In the genomic region with DNA sequence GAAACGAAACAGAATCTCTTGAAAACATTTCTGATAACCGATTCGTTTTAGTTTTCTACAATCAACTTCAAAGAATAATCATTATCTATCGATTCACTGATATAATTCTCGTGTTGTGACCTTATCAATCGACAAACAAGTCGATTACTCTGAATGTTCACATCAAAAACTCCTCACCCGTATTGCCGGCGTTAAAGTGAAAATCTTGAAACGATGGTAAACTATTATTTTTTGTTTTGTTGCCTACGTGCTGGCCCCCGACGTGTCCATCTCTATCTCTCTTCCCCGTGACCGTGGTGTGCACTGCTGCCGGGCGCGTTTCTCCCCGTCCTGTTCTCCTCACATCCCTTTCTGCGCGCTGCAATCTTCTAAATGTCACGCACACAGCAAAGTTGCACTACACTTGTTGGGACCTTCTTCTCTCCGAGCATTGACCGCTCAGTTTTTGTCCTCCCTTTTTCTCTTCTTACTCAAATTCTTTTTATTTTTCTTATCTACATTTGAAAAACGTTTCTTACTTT, we compare ENCODE assay signal across 7 worm cellular contexts.
TF ChIP-seq lines count a peak whose summit lies in the region.

No protein-coding gene starts in this region.

TF ChIP-seq in whole organism, L1 larva, 84 proteins besides CTCF, POLR2A, EP300 and RAD21 (continued from another document and continues in another):
- TF ChIP-seq efl-3 (GFP tag; optimal IDR thresholded peaks at IDR 0.05; lab: Kevin White, UChicago) (no peak), pax-3 (tag; optimal IDR thresholded peaks at IDR 0.05; lab: Kevin White, UChicago) (no peak), nhr-71 (tag; optimal IDR thresholded peaks at IDR 0.05; lab: Kevin White, UChicago) (peak; percentile 61), lir-3 (tag; optimal IDR thresholded peaks at IDR 0.05; lab: Kevin White, UChicago; ENCODE audit: poor library complexity) (peak; percentile 22), aly-2 (tag; optimal IDR thresholded peaks at IDR 0.05; lab: Kevin White, UChicago) (no peak), unc-62 (GFP tag; optimal IDR thresholded peaks at IDR 0.05; lab: Kevin White, UChicago) (no peak), dpl-1 (GFP tag; optimal IDR thresholded peaks at IDR 0.05; lab: Kevin White, UChicago) (no peak), fos-1 (tag; optimal IDR thresholded peaks at IDR 0.05; lab: Kevin White, UChicago) (no peak), ceh-63 (GFP tag; optimal IDR thresholded peaks at IDR 0.05; lab: Kevin White, UChicago) (peak; percentile 36), lin-14 (GFP tag; optimal IDR thresholded peaks at IDR 0.05; lab: Kevin White, UChicago) (peak; percentile 90), unc-86 (tag; optimal IDR thresholded peaks at IDR 0.05; lab: Kevin White, UChicago) (no peak), elt-2 (tag; optimal IDR thresholded peaks at IDR 0.05; lab: Kevin White, UChicago) (peak; percentile 78), elt-3 (tag; optimal IDR thresholded peaks at IDR 0.05; lab: Kevin White, UChicago) (peak in 5 of 6 experiments; percentile 25 to 72 (median 42)), hpl-2 (GFP tag; optimal IDR thresholded peaks at IDR 0.05; lab: Kevin White, UChicago) (no peak), nhr-85 (tag; lab: Kevin White, UChicago) (peak; percentile 74), unc-30 (tag; optimal IDR thresholded peaks at IDR 0.05; lab: Kevin White, UChicago) (no peak), ets-5 (GFP tag; IDR thresholded peaks at IDR 0.05; lab: Robert Waterston, UW) (no peak), nhr-28 (tag; optimal IDR thresholded peaks at IDR 0.05; lab: Kevin White, UChicago) (no peak)

TF ChIP-seq in whole organism, L2 larva, 48 proteins besides CTCF, POLR2A, EP300 and RAD21 (continued from another document and continues in another):
- TF ChIP-seq nhr-10 (tag; optimal IDR thresholded peaks at IDR 0.05; lab: Kevin White, UChicago) (no peak), C34F6.9 (tag; optimal IDR thresholded peaks at IDR 0.05; lab: Kevin White, UChicago) (peak; percentile 72), ceh-82 (tag; optimal IDR thresholded peaks at IDR 0.05; lab: Kevin White, UChicago) (no peak), nhr-21 (tag; optimal IDR thresholded peaks at IDR 0.05; lab: Kevin White, UChicago) (peak; percentile 12), fos-1 (tag; optimal IDR thresholded peaks at IDR 0.05; lab: Kevin White, UChicago) (peak; percentile 86), egl-27 (tag; optimal IDR thresholded peaks at IDR 0.05; lab: Kevin White, UChicago) (no peak), mdl-1 (tag; optimal IDR thresholded peaks at IDR 0.05; lab: Kevin White, UChicago) (peak in 1 of 2 experiments; percentile 6), nhr-6 (tag; optimal IDR thresholded peaks at IDR 0.05; lab: Kevin White, UChicago) (no peak), ama-1 (optimal IDR thresholded peaks at IDR 0.05; lab: Kevin White, UChicago) (no peak), lin-13 (GFP tag; optimal IDR thresholded peaks at IDR 0.05; lab: Kevin White, UChicago) (no peak), nhr-77 (tag; optimal IDR thresholded peaks at IDR 0.05; lab: Kevin White, UChicago) (no peak), lin-11 (tag; optimal IDR thresholded peaks at IDR 0.05; lab: Kevin White, UChicago) (peak; percentile 22), blmp-1 (tag; optimal IDR thresholded peaks at IDR 0.05; lab: Kevin White, UChicago; ENCODE audit: insufficient read depth) (peak; percentile 63), Y55F3AM.14 (GFP tag; optimal IDR thresholded peaks at IDR 0.05; lab: Kevin White, UChicago) (no peak), sem-4 (tag; optimal IDR thresholded peaks at IDR 0.05; lab: Kevin White, UChicago) (no peak), nhr-129 (tag; optimal IDR thresholded peaks at IDR 0.05; lab: Kevin White, UChicago) (peak; percentile 78), peb-1 (tag; optimal IDR thresholded peaks at IDR 0.05; lab: Kevin White, UChicago) (no peak), aly-2 (tag; optimal IDR thresholded peaks at IDR 0.05; lab: Kevin White, UChicago) (no peak)

TF ChIP-seq in whole organism, L3 larva, 47 proteins besides CTCF, POLR2A, EP300 and RAD21 (continued from another document and continues in another):
- TF ChIP-seq nhr-28 (tag; optimal IDR thresholded peaks at IDR 0.05; lab: Kevin White, UChicago) = no peak
- TF ChIP-seq ceh-16 (tag; optimal IDR thresholded peaks at IDR 0.05; lab: Kevin White, UChicago) = no peak
- TF ChIP-seq ama-1 (optimal IDR thresholded peaks at IDR 0.05; lab: Kevin White, UChicago) = peak; percentile 55
- no peak for TF ChIP-seq nhr-237 (tag; optimal IDR thresholded peaks at IDR 0.05; lab: Kevin White, UChicago)
- no peak for TF ChIP-seq elt-1 (tag; optimal IDR thresholded peaks at IDR 0.05; lab: Kevin White, UChicago)
- TF ChIP-seq unc-62 (GFP tag; optimal IDR thresholded peaks at IDR 0.05; lab: Kevin White, UChicago) = no peak
- peak; percentile 93 for TF ChIP-seq elt-2 (tag; optimal IDR thresholded peaks at IDR 0.05; lab: Kevin White, UChicago)
- peak; percentile 16 for TF ChIP-seq jun-1 (tag; optimal IDR thresholded peaks at IDR 0.05; lab: Kevin White, UChicago)
- peak; percentile 6 for TF ChIP-seq nhr-43 (tag; optimal IDR thresholded peaks at IDR 0.05; lab: Kevin White, UChicago; ENCODE audit: poor library complexity, severe bottlenecking)
- TF ChIP-seq aly-2 (tag; optimal IDR thresholded peaks at IDR 0.05; lab: Kevin White, UChicago) = no peak
- peak; percentile 44 for TF ChIP-seq mml-1 (tag; optimal IDR thresholded peaks at IDR 0.05; lab: Kevin White, UChicago)
- TF ChIP-seq ceh-9 (tag; optimal IDR thresholded peaks at IDR 0.05; lab: Kevin White, UChicago) = no peak
- TF ChIP-seq egl-27 (tag; optimal IDR thresholded peaks at IDR 0.05; lab: Kevin White, UChicago) = no peak
- TF ChIP-seq lin-39 (tag; optimal IDR thresholded peaks at IDR 0.05; lab: Kevin White, UChicago) = peak; percentile 93
- no peak for TF ChIP-seq egl-5 (tag; optimal IDR thresholded peaks at IDR 0.05; lab: Kevin White, UChicago)
- no peak for TF ChIP-seq ztf-4 (tag; optimal IDR thresholded peaks at IDR 0.05; lab: Kevin White, UChicago)
- no peak for TF ChIP-seq unc-39 (tag; optimal IDR thresholded peaks at IDR 0.05; lab: Kevin White, UChicago)
- no peak for TF ChIP-seq nhr-76 (tag; optimal IDR thresholded peaks at IDR 0.05; lab: Kevin White, UChicago)
- TF ChIP-seq R02D3.7 (tag; optimal IDR thresholded peaks at IDR 0.05; lab: Kevin White, UChicago) = no peak

TF ChIP-seq in whole organism, L4 larva, 104 proteins besides CTCF, POLR2A, EP300 and RAD21 (continued from another document and continues in another):
- TF ChIP-seq mxl-2 (GFP tag; conservative IDR thresholded peaks at IDR 0.05; lab: Robert Waterston, UW) = 0 out of 2 replicates have a peak, but pooled peaks have one; percentile 26
- no peak for TF ChIP-seq pha-4 (GFP tag; IDR thresholded peaks at IDR 0.05; lab: Robert Waterston, UW)
- TF ChIP-seq pha-4 (tag; optimal IDR thresholded peaks at IDR 0.05; lab: Kevin White, UChicago) = no peak
- TF ChIP-seq nhr-237 (tag; optimal IDR thresholded peaks at IDR 0.05; lab: Kevin White, UChicago) = no peak
- peak; percentile 4 for TF ChIP-seq mes-2 (tag; optimal IDR thresholded peaks at IDR 0.05; lab: Kevin White, UChicago; ENCODE audit: poor library complexity, severe bottlenecking)
- TF ChIP-seq lin-13 (GFP tag; optimal IDR thresholded peaks at IDR 0.05; lab: Kevin White, UChicago) = no peak
- peak; percentile 91 to 100 for TF ChIP-seq hif-1 (tag; optimal IDR thresholded peaks at IDR 0.05; lab: Kevin White, UChicago)
- TF ChIP-seq zip-11 (GFP tag; IDR thresholded peaks at IDR 0.05; lab: Robert Waterston, UW) = no peak
- TF ChIP-seq lsy-2 (tag; optimal IDR thresholded peaks at IDR 0.05; lab: Kevin White, UChicago) = peak in 1 of 2 experiments; percentile 40
- TF ChIP-seq dmd-6 (GFP tag; IDR thresholded peaks at IDR 0.05; lab: Robert Waterston, UW) = peak; percentile 60
- peak; percentile 72 for TF ChIP-seq dve-1 (tag; optimal IDR thresholded peaks at IDR 0.05; lab: Kevin White, UChicago; ENCODE audit: insufficient read depth)
- TF ChIP-seq spr-1 (tag; optimal IDR thresholded peaks at IDR 0.05; lab: Kevin White, UChicago) = no peak
- peak; percentile 21 for TF ChIP-seq mxl-3 (GFP tag; optimal IDR thresholded peaks at IDR 0.05; lab: Kevin White, UChicago)
- TF ChIP-seq unc-62 (GFP tag; optimal IDR thresholded peaks at IDR 0.05 in 1 of 2; lab: Kevin White, UChicago) = peak in 1 of 2 experiments; percentile 91
- no peak for TF ChIP-seq unc-62 (tag; optimal IDR thresholded peaks at IDR 0.05; lab: Kevin White, UChicago)
- TF ChIP-seq madf-5 (GFP tag; IDR thresholded peaks at IDR 0.05; lab: Robert Waterston, UW) = no peak
- peak; percentile 29 for TF ChIP-seq nhr-10 (tag; optimal IDR thresholded peaks at IDR 0.05; lab: Kevin White, UChicago)
- no peak for TF ChIP-seq nhr-76 (tag; optimal IDR thresholded peaks at IDR 0.05; lab: Kevin White, UChicago)

TF ChIP-seq in whole organism, late embryonic, 69 proteins besides CTCF, POLR2A, EP300 and RAD21 (continued from another document):
- no peak for TF ChIP-seq F13H6.1 (tag; optimal IDR thresholded peaks at IDR 0.05; lab: Kevin White, UChicago)
- no peak for TF ChIP-seq sox-2 (GFP tag; IDR thresholded peaks at IDR 0.05; lab: Robert Waterston, UW)
- TF ChIP-seq nfya-1 (tag; optimal IDR thresholded peaks at IDR 0.05; lab: Kevin White, UChicago) = peak; percentile 39
- TF ChIP-seq hlh-30 (tag; optimal IDR thresholded peaks at IDR 0.05; lab: Kevin White, UChicago; ENCODE audit: insufficient read depth) = peak; percentile 44
- peak; percentile 50 for TF ChIP-seq unc-42 (tag; optimal IDR thresholded peaks at IDR 0.05; lab: Kevin White, UChicago)

TF ChIP-seq in whole organism, mixed stage, embryonic, 35 proteins besides CTCF, POLR2A, EP300 and RAD21 (continued from another document):
- TF ChIP-seq ceh-39 (tag; optimal IDR thresholded peaks at IDR 0.05; lab: Kevin White, UChicago) (no peak), unc-39 (tag; optimal IDR thresholded peaks at IDR 0.05; lab: Kevin White, UChicago) (no peak), nhr-2 (tag; optimal IDR thresholded peaks at IDR 0.05; lab: Kevin White, UChicago) (peak; percentile 19), pha-4 (tag; optimal IDR thresholded peaks at IDR 0.05; lab: Kevin White, UChicago) (no peak)

TF ChIP-seq in whole organism, young adult, 124 proteins besides CTCF, POLR2A, EP300 and RAD21 (continued from another document and continues in another):
- no peak for TF ChIP-seq pha-4 (tag; optimal IDR thresholded peaks at IDR 0.05; lab: Kevin White, UChicago)
- no peak for TF ChIP-seq madf-6 (GFP tag; IDR thresholded peaks at IDR 0.05; lab: Robert Waterston, UW)
- no peak for TF ChIP-seq snpc-4 (GFP tag; optimal IDR thresholded peaks at IDR 0.05; lab: Kevin White, UChicago)
- TF ChIP-seq snpc-4 (tag; optimal IDR thresholded peaks at IDR 0.05; lab: Kevin White, UChicago) = peak in 1 of 4 experiments; percentile 23
- no peak for TF ChIP-seq hlh-26 (GFP tag; conservative IDR thresholded peaks at IDR 0.05; lab: Robert Waterston, UW)
- no peak for TF ChIP-seq B0336.3 (GFP tag; IDR thresholded peaks at IDR 0.05; lab: Robert Waterston, UW)
- no peak for TF ChIP-seq tbp1 (GFP tag; optimal IDR thresholded peaks at IDR 0.05; lab: Kevin White, UChicago)
- no peak for TF ChIP-seq rcor-1 (GFP tag; IDR thresholded peaks at IDR 0.05; lab: Robert Waterston, UW)
- TF ChIP-seq ceh-27 (GFP tag; optimal IDR thresholded peaks at IDR 0.05; lab: Kevin White, UChicago) = no peak
- no peak for TF ChIP-seq nfyb-1 (GFP tag; IDR thresholded peaks at IDR 0.05; lab: Robert Waterston, UW)
- TF ChIP-seq snpc-1.3 (tag; optimal IDR thresholded peaks at IDR 0.05; lab: Kevin White, UChicago; ENCODE audit: insufficient read depth) = no peak
- no peak for TF ChIP-seq F52B5.7 (tag; optimal IDR thresholded peaks at IDR 0.05; lab: Kevin White, UChicago)
- no peak for TF ChIP-seq snpc-1.1 (tag; optimal IDR thresholded peaks at IDR 0.05; lab: Kevin White, UChicago; ENCODE audit: insufficient read depth)
- no peak for TF ChIP-seq F39B2.1 (GFP tag; IDR thresholded peaks at IDR 0.05; lab: Robert Waterston, UW)
- TF ChIP-seq nfya-1 (tag; optimal IDR thresholded peaks at IDR 0.05; lab: Kevin White, UChicago; ENCODE audit: borderline replicate concordance, insufficient read depth) = no peak
- TF ChIP-seq lsl-1 (GFP tag; optimal IDR thresholded peaks at IDR 0.05; lab: Kevin White, UChicago) = no peak
- TF ChIP-seq tbx-9 (tag; optimal IDR thresholded peaks at IDR 0.05; lab: Kevin White, UChicago; ENCODE audit: borderline replicate concordance) = no peak
- no peak for TF ChIP-seq T07F8.4 (tag; optimal IDR thresholded peaks at IDR 0.05; lab: Kevin White, UChicago)
- TF ChIP-seq dpl-1 (GFP tag; optimal IDR thresholded peaks at IDR 0.05; lab: Kevin White, UChicago) = no peak
- TF ChIP-seq tlf-1 (GFP tag; optimal IDR thresholded peaks at IDR 0.05; lab: Kevin White, UChicago) = no peak
- TF ChIP-seq lir-1 (GFP tag; conservative IDR thresholded peaks at IDR 0.05; lab: Robert Waterston, UW) = no peak
- no peak for TF ChIP-seq F57A8.1 (GFP tag; optimal IDR thresholded peaks at IDR 0.05; lab: Kevin White, UChicago)
- TF ChIP-seq unc-62 (GFP tag; optimal IDR thresholded peaks at IDR 0.05; lab: Kevin White, UChicago) = no peak
- no peak for TF ChIP-seq egl-18 (GFP tag; IDR thresholded peaks at IDR 0.05; lab: Robert Waterston, UW)
- 0 out of 2 replicates have a peak, but pooled peaks have one; percentile 12 for TF ChIP-seq cebp-1 (GFP tag; IDR thresholded peaks at IDR 0.05; lab: Robert Waterston, UW)
- TF ChIP-seq cebp-1 (tag; optimal IDR thresholded peaks at IDR 0.05; lab: Kevin White, UChicago) = peak; percentile 52
- peak; percentile 87 for TF ChIP-seq zfh-2 (GFP tag; conservative IDR thresholded peaks at IDR 0.05; lab: Robert Waterston, UW)
- no peak for TF ChIP-seq rpc-1 (optimal IDR thresholded peaks at IDR 0.05; lab: Kevin White, UChicago)
- no peak for TF ChIP-seq rpc-1 (tag; optimal IDR thresholded peaks at IDR 0.05; lab: Kevin White, UChicago)
- no peak for TF ChIP-seq ama-1 (optimal IDR thresholded peaks at IDR 0.05; lab: Kevin White, UChicago)
- TF ChIP-seq ama-1 (GFP tag; optimal IDR thresholded peaks at IDR 0.05; lab: Kevin White, UChicago) = no peak
- TF ChIP-seq T26A5.8 (tag; optimal IDR thresholded peaks at IDR 0.05; lab: Kevin White, UChicago) = no peak
- no peak for TF ChIP-seq nhr-27 (tag; optimal IDR thresholded peaks at IDR 0.05; lab: Kevin White, UChicago)
- TF ChIP-seq D2030.7 (GFP tag; IDR thresholded peaks at IDR 0.05; lab: Robert Waterston, UW) = no peak
- TF ChIP-seq dox-1 (GFP tag; IDR thresholded peaks at IDR 0.05; lab: Robert Waterston, UW) = peak; percentile 45; the same call in 1 of the 2 replicates
- TF ChIP-seq Y79H2A.3 (GFP tag; conservative IDR thresholded peaks at IDR 0.05; lab: Robert Waterston, UW) = no peak
- TF ChIP-seq atf-7 (tag; optimal IDR thresholded peaks at IDR 0.05; lab: Kevin White, UChicago) = no peak
- no peak for TF ChIP-seq madf-3 (GFP tag; IDR thresholded peaks at IDR 0.05; lab: Robert Waterston, UW)
- 0 out of 2 replicates have a peak, but pooled peaks have one; percentile 24 for TF ChIP-seq Y53G8AR.9 (GFP tag; conservative IDR thresholded peaks at IDR 0.05; lab: Robert Waterston, UW)
- TF ChIP-seq ekl-4 (GFP tag; IDR thresholded peaks at IDR 0.05; lab: Robert Waterston, UW) = no peak
- TF ChIP-seq hsf-1 (GFP tag; IDR thresholded peaks at IDR 0.05; lab: Robert Waterston, UW) = no peak
- TF ChIP-seq him-1 (tag; optimal IDR thresholded peaks at IDR 0.05; lab: Kevin White, UChicago) = no peak
- no peak for TF ChIP-seq nhr-179 (tag; optimal IDR thresholded peaks at IDR 0.05; lab: Kevin White, UChicago)
- peak; percentile 34 for TF ChIP-seq ztf-18 (tag; optimal IDR thresholded peaks at IDR 0.05; lab: Kevin White, UChicago)
- no peak for TF ChIP-seq xnd-1 (tag; optimal IDR thresholded peaks at IDR 0.05; lab: Kevin White, UChicago)
- TF ChIP-seq repo-1 (tag; optimal IDR thresholded peaks at IDR 0.05; lab: Kevin White, UChicago) = no peak
- TF ChIP-seq hmg-1.2 (GFP tag; IDR thresholded peaks at IDR 0.05; lab: Robert Waterston, UW) = peak; percentile 19; the same call in 1 of the 2 replicates
- TF ChIP-seq F49E8.2 (tag; optimal IDR thresholded peaks at IDR 0.05; lab: Kevin White, UChicago; ENCODE audit: insufficient read depth) = no peak
- no peak for TF ChIP-seq B0019.2 (GFP tag; conservative IDR thresholded peaks at IDR 0.05; lab: Robert Waterston, UW)
- no peak for TF ChIP-seq lin-54 (GFP tag; optimal IDR thresholded peaks at IDR 0.05; lab: Kevin White, UChicago)
- TF ChIP-seq snpc-3.4 (tag; optimal IDR thresholded peaks at IDR 0.05; lab: Kevin White, UChicago) = no peak
- peak in 1 of 2 experiments; percentile 2 for TF ChIP-seq let-607 (tag; optimal IDR thresholded peaks at IDR 0.05; lab: Kevin White, UChicago)
- TF ChIP-seq ceh-79 (tag; optimal IDR thresholded peaks at IDR 0.05; lab: Kevin White, UChicago) = no peak
